Fruit fly (Drosophila melanogaster): Measurements from ENCODE around the gene Grip.

The Grip gene

DNA sequence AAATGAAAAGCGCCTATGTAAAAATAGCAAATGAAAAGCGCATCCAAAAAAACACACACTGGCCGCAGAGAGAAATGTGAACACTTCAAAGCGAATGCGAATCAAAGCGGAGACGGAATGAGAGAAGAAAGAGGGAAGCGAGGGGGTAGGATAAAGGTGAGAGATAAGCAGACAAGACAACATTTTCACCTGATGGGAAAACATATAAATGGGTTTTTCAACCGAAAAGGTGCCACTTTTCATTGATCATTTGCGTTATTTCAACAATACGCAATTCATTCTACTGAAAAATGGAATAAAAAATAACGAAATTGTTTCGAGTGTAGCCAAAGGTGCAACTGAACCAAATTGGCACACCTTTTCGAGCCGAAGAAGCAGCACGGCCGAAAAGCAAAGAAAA is 11.0 kb downstream of the Grip start (continued):
- TF ChIP-seq dysf (GFP tag; IDR thresholded peaks at IDR 0.05) (peak; percentile 41; the same call in 1 of the 3 replicates), CG4360 (GFP tag; IDR thresholded peaks at IDR 0.05) (no peak), sens-2 (GFP tag; IDR thresholded peaks at IDR 0.05) (no peak), gem (tag; optimal IDR thresholded peaks at IDR 0.05) (peak; percentile 41), zen2 (GFP tag; IDR thresholded peaks at IDR 0.05; ENCODE audit: partially characterized antibody) (no peak), CG8478 (optimal IDR thresholded peaks at IDR 0.05) (no peak), CG7786 (GFP tag; optimal IDR thresholded peaks at IDR 0.05) (no peak), klu (GFP tag; IDR thresholded peaks at IDR 0.05) (no peak), Hr51 (GFP tag; optimal IDR thresholded peaks at IDR 0.05) (peak in 1 of 2 experiments; percentile 36), CG18764 (GFP tag; optimal IDR thresholded peaks at IDR 0.05) (no peak), aop (GFP tag; IDR thresholded peaks at IDR 0.05) (no peak), CG32532 (GFP tag; IDR thresholded peaks at IDR 0.05) (0 out of 2 replicates have a peak, but pooled peaks have one; percentile 32), CG1603 (tag; optimal IDR thresholded peaks at IDR 0.05) (peak; percentile 30), fd102C (GFP tag; optimal IDR thresholded peaks at IDR 0.05) (no peak), Fer3 (tag; optimal IDR thresholded peaks at IDR 0.05) (no peak), CG7839 (tag; optimal IDR thresholded peaks at IDR 0.05) (peak; percentile 22), CG12071 (GFP tag; optimal IDR thresholded peaks at IDR 0.05) (no peak), mld (GFP tag; IDR thresholded peaks at IDR 0.05; ENCODE audit: partially characterized antibody) (no peak), CG17912 (GFP tag; optimal IDR thresholded peaks at IDR 0.05) (no peak), Ada2b (GFP tag; IDR thresholded peaks at IDR 0.05) (0 out of 2 replicates have a peak, but pooled peaks have one; percentile 4), dan (GFP tag; IDR thresholded peaks at IDR 0.05) (no peak), gro (GFP tag; optimal IDR thresholded peaks at IDR 0.05) (no peak), CG3847 (GFP tag; IDR thresholded peaks at IDR 0.05) (no peak), MESR4 (GFP tag; optimal IDR thresholded peaks at IDR 0.05) (no peak), bcd (GFP tag; optimal IDR thresholded peaks at IDR 0.05) (no peak), Sin3A (optimal IDR thresholded peaks at IDR 0.05) (no peak), pfk (GFP tag; optimal IDR thresholded peaks at IDR 0.05) (no peak), emc (GFP tag; optimal IDR thresholded peaks at IDR 0.05) (no peak), CG14710 (tag; optimal IDR thresholded peaks at IDR 0.05) (no peak), CG9727 (GFP tag; optimal IDR thresholded peaks at IDR 0.05) (no peak), amos (GFP tag; IDR thresholded peaks at IDR 0.05; ENCODE audit: partially characterized antibody) (no peak), CG12659 (GFP tag; optimal IDR thresholded peaks at IDR 0.05) (peak; percentile 16), bowl (GFP tag; IDR thresholded peaks at IDR 0.05) (no peak), crc (GFP tag; optimal IDR thresholded peaks at IDR 0.05) (no peak), chn (GFP tag; optimal IDR thresholded peaks at IDR 0.05) (no peak), Dp (GFP tag; optimal IDR thresholded peaks at IDR 0.05) (no peak), B-H2 (GFP tag; optimal IDR thresholded peaks at IDR 0.05) (no peak), CG12219 (GFP tag; optimal IDR thresholded peaks at IDR 0.05) (no peak), gcm2 (GFP tag; optimal IDR thresholded peaks at IDR 0.05) (no peak), gcm (GFP tag; optimal IDR thresholded peaks at IDR 0.05) (no peak), CG1529 (GFP tag; optimal IDR thresholded peaks at IDR 0.05) (no peak), chif (GFP tag; optimal IDR thresholded peaks at IDR 0.05) (no peak), CG1832 (GFP tag; optimal IDR thresholded peaks at IDR 0.05) (no peak), lab (GFP tag; optimal IDR thresholded peaks at IDR 0.05) (peak; percentile 8), CG2678 (tag; optimal IDR thresholded peaks at IDR 0.05) (peak; percentile 39), ken (GFP tag; IDR thresholded peaks at IDR 0.05) (no peak), ase (GFP tag; IDR thresholded peaks at IDR 0.05) (no peak), Opbp (GFP tag; IDR thresholded peaks at IDR 0.05; ENCODE audit: partially characterized antibody) (no peak), peb (GFP tag; IDR thresholded peaks at IDR 0.05) (no peak), onecut (GFP tag; IDR thresholded peaks at IDR 0.05) (no peak), CG13296 (GFP tag; optimal IDR thresholded peaks at IDR 0.05) (no peak), Dad (GFP tag; optimal IDR thresholded peaks at IDR 0.05) (no peak)
